Worm (Caenorhabditis elegans) whole organism, L2 larva: ENCODE results near the gene nish-1.

Source experiments
- ztf-1 ChIP-seq: fragments of 200-800 bp; sonication (Bioruptor generic); conservative IDR thresholded peaks from 2 replicates; pipeline ENCODE4 v1.3.6; 2022; ENCODE audit warnings: missing genetic modification characterization, missing compliant biosample characterization
- ztf-11 ChIP-seq: sonication (generic microtip); optimal IDR thresholded peaks from 2 replicates; lab custom pipeline; 2017; ENCODE audit warnings: missing biosample characterization, missing genetic modification characterization

DNA sequence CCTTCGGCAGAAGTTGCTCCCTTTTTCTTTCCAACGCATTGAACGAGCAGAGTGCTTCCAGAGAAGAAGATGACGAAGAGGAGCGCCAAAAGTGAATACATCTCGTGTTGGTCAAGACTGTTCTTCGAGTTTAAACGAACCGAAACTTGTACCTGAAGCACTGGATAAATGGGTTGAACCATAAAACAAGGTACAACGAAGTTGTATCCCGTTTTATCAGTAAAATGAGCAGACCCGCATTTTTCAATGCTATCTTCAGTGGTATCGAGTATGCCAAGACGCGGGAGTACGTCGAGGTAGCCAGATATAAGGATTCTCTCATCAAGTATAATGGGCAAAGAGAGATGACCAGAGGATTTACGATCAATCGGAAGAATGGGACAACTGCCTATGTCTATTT, 23.2 kb downstream of the nish-1 start, which contains the start of gene F13E9.16:
- TF ChIP-seq ztf-1 (GFP tag; lab: Robert Waterston, UW) (no peak), ztf-11 (no peak)
